Worm (Caenorhabditis elegans): ENCODE data around the gene lron-10.

Gene lron-10

ce11 chrIII:10624564-10624963, 3.4 kb upstream of the lron-10 start (continued):
- TF ChIP-seq B0261.1 (tag; optimal IDR thresholded peaks at IDR 0.05): peak; percentile 86
- peak; percentile 88 for TF ChIP-seq dox-1 (GFP tag; IDR thresholded peaks at IDR 0.05)
- no peak for TF ChIP-seq C06A6.2 (GFP tag; conservative IDR thresholded peaks at IDR 0.05)
- 0 out of 2 replicates have a peak, but pooled peaks have one; percentile 22 for TF ChIP-seq B0019.2 (GFP tag; conservative IDR thresholded peaks at IDR 0.05)
- TF ChIP-seq rec-8 (tag; optimal IDR thresholded peaks at IDR 0.05): peak; percentile 59 to 73
- peak; percentile 73 for TF ChIP-seq F49E8.2 (tag; optimal IDR thresholded peaks at IDR 0.05; ENCODE audit: insufficient read depth)
- TF ChIP-seq F57A8.1 (GFP tag; optimal IDR thresholded peaks at IDR 0.05): peak; percentile 79
- no peak for TF ChIP-seq ztf-22 (GFP tag; optimal IDR thresholded peaks at IDR 0.05)
- TF ChIP-seq gei-17 (GFP tag; optimal IDR thresholded peaks at IDR 0.05): no peak
- peak; percentile 19 for TF ChIP-seq atf-7 (tag; optimal IDR thresholded peaks at IDR 0.05)
- peak; percentile 45 for TF ChIP-seq lin-40 (tag; optimal IDR thresholded peaks at IDR 0.05)
- peak; percentile 53; the same call in 1 of the 2 replicates for TF ChIP-seq hsf-1 (GFP tag; IDR thresholded peaks at IDR 0.05)
- TF ChIP-seq K12H6.12 (tag; optimal IDR thresholded peaks at IDR 0.05): peak; percentile 36
- TF ChIP-seq ets-4 (GFP tag; optimal IDR thresholded peaks at IDR 0.05): no peak
- TF ChIP-seq aptf-2 (GFP tag; conservative IDR thresholded peaks at IDR 0.05): no peak
- TF ChIP-seq lin-54 (GFP tag; optimal IDR thresholded peaks at IDR 0.05): peak; percentile 45
- peak in 1 of 3 experiments; percentile 41 for TF ChIP-seq lin-35 (GFP tag; optimal IDR thresholded peaks at IDR 0.05)
- TF ChIP-seq repo-1 (tag; optimal IDR thresholded peaks at IDR 0.05): peak; percentile 18
- TF ChIP-seq rcor-1 (GFP tag; IDR thresholded peaks at IDR 0.05): peak; percentile 51; the same call in 1 of the 2 replicates
- TF ChIP-seq ztf-26 (tag; optimal IDR thresholded peaks at IDR 0.05): peak; percentile 53
- TF ChIP-seq F39B2.1 (GFP tag; IDR thresholded peaks at IDR 0.05): no peak
- peak; percentile 72 for TF ChIP-seq attf-6 (GFP tag; IDR thresholded peaks at IDR 0.05)
- TF ChIP-seq attf-3 (GFP tag; conservative IDR thresholded peaks at IDR 0.05): no peak
- peak; percentile 80 for TF ChIP-seq nfyb-1 (GFP tag; IDR thresholded peaks at IDR 0.05)
- no peak for TF ChIP-seq lag-1 (GFP tag; IDR thresholded peaks at IDR 0.05)
- TF ChIP-seq egrh-3 (GFP tag; IDR thresholded peaks at IDR 0.05): no peak
- TF ChIP-seq ceh-40 (GFP tag; IDR thresholded peaks at IDR 0.05): 0 out of 2 replicates have a peak, but pooled peaks have one; percentile 62
- no peak for TF ChIP-seq fkh-3 (tag; optimal IDR thresholded peaks at IDR 0.05)
- no peak for TF ChIP-seq mes-4 (tag; optimal IDR thresholded peaks at IDR 0.05)

- TF ChIP-seq tlf-1 (GFP tag; optimal IDR thresholded peaks at IDR 0.05) (no peak), athp-1 (tag; optimal IDR thresholded peaks at IDR 0.05) (no peak), cebp-1 (GFP tag; IDR thresholded peaks at IDR 0.05) (no peak), cebp-1 (tag; optimal IDR thresholded peaks at IDR 0.05) (no peak), lin-35 (GFP tag; optimal IDR thresholded peaks at IDR 0.05) (peak in 1 of 3 experiments; percentile 16), rpc-1 (optimal IDR thresholded peaks at IDR 0.05) (no peak), rpc-1 (tag; optimal IDR thresholded peaks at IDR 0.05) (no peak), ztf-22 (GFP tag; optimal IDR thresholded peaks at IDR 0.05) (no peak), Y79H2A.3 (GFP tag; conservative IDR thresholded peaks at IDR 0.05) (no peak)
Measured at ce11 chrIII:10615166-10615565, 6.0 kb downstream of the lron-10 start, which contains the start of gene mrpl-22. mrpl-22 (plus strand) TSS chrIII:10615466.

- TF ChIP-seq nhr-179 (tag; optimal IDR thresholded peaks at IDR 0.05): no peak
- TF ChIP-seq fkh-3 (tag; optimal IDR thresholded peaks at IDR 0.05): no peak
- no peak for TF ChIP-seq attf-6 (GFP tag; IDR thresholded peaks at IDR 0.05)
- no peak for TF ChIP-seq B0035.1 (tag; optimal IDR thresholded peaks at IDR 0.05)
- no peak for TF ChIP-seq K12H6.12 (tag; optimal IDR thresholded peaks at IDR 0.05)
- TF ChIP-seq zfh-2 (GFP tag; conservative IDR thresholded peaks at IDR 0.05): no peak
- TF ChIP-seq hlh-26 (GFP tag; conservative IDR thresholded peaks at IDR 0.05): no peak
- TF ChIP-seq pbrm-1 (GFP tag; IDR thresholded peaks at IDR 0.05): no peak
- no peak for TF ChIP-seq T07F8.4 (tag; optimal IDR thresholded peaks at IDR 0.05)
- TF ChIP-seq hmg-20 (GFP tag; IDR thresholded peaks at IDR 0.05): no peak
- TF ChIP-seq bed-1 (GFP tag; IDR thresholded peaks at IDR 0.05): no peak
- TF ChIP-seq Y53G8AR.9 (GFP tag; conservative IDR thresholded peaks at IDR 0.05): no peak
- TF ChIP-seq mel-28 (tag; optimal IDR thresholded peaks at IDR 0.05; ENCODE audit: borderline replicate concordance): no peak
- TF ChIP-seq madf-10 (tag; optimal IDR thresholded peaks at IDR 0.05): no peak
- TF ChIP-seq mes-4 (tag; optimal IDR thresholded peaks at IDR 0.05): no peak
- TF ChIP-seq madf-6 (GFP tag; IDR thresholded peaks at IDR 0.05): no peak
- no peak for TF ChIP-seq Y79H2A.3 (GFP tag; conservative IDR thresholded peaks at IDR 0.05)
Measured at ce11 chrIII:10612333-10612732, 8.8 kb downstream of the lron-10 start, which contains the start of gene Y39A1A.24. Y39A1A.24 (plus strand) TSS chrIII:10612633.

Measured in whole organism, young adult.